Fruit fly (Drosophila melanogaster): ENCODE data around the gene CG14708.

Gene CG14708

dm6 chr3R:11568873-11569450, 15.0 kb downstream of the CG14708 start, which contains the start of gene Mrp4 (continued):
- TF ChIP-seq CG4328 (GFP tag; optimal IDR thresholded peaks at IDR 0.05) (no peak), ase (GFP tag; IDR thresholded peaks at IDR 0.05) (peak; percentile 41; the same call in 1 of the 3 replicates), Lhr (GFP tag; optimal IDR thresholded peaks at IDR 0.05) (no peak), CG7745 (tag; optimal IDR thresholded peaks at IDR 0.05) (no peak), bowl (GFP tag; IDR thresholded peaks at IDR 0.05) (peak; percentile 62; the same call in 1 of the 2 replicates), CG31224 (GFP tag; IDR thresholded peaks at IDR 0.05) (no peak), danr (GFP tag; IDR thresholded peaks at IDR 0.05) (no peak), Scr (GFP tag; IDR thresholded peaks at IDR 0.05; ENCODE audit: partially characterized antibody) (no peak; the same call in 1 of the 2 replicates), CG1529 (GFP tag; optimal IDR thresholded peaks at IDR 0.05) (peak; percentile 46), D19B (GFP tag; optimal IDR thresholded peaks at IDR 0.05) (no peak), Sox100B (GFP tag; optimal IDR thresholded peaks at IDR 0.05) (no peak), CG11085 (GFP tag; IDR thresholded peaks at IDR 0.05) (peak; percentile 16; the same call in 1 of the 2 replicates), caup (GFP tag; optimal IDR thresholded peaks at IDR 0.05; ENCODE audit: severe bottlenecking) (peak; percentile 45), Sry-δ (GFP tag; optimal IDR thresholded peaks at IDR 0.05) (no peak), GATAe (GFP tag; conservative IDR thresholded peaks at IDR 0.05) (no peak), HmgZ (tag; optimal IDR thresholded peaks at IDR 0.05) (peak; percentile 47), croc (GFP tag; conservative IDR thresholded peaks at IDR 0.05) (no peak), Sox102F (GFP tag; optimal IDR thresholded peaks at IDR 0.05) (no peak), schlank (tag; optimal IDR thresholded peaks at IDR 0.05) (peak; percentile 28), CG6813 (GFP tag; optimal IDR thresholded peaks at IDR 0.05) (peak; percentile 55), CG17912 (GFP tag; optimal IDR thresholded peaks at IDR 0.05) (peak; percentile 36), CG14710 (tag; optimal IDR thresholded peaks at IDR 0.05) (no peak), Ada2b (GFP tag; IDR thresholded peaks at IDR 0.05) (peak; percentile 15; the same call in 1 of the 2 replicates), CG8944 (GFP tag; optimal IDR thresholded peaks at IDR 0.05) (no peak), MTF-1 (GFP tag; optimal IDR thresholded peaks at IDR 0.05; ENCODE audit: borderline replicate concordance) (peak; percentile 56), Dll (GFP tag; IDR thresholded peaks at IDR 0.05; ENCODE audit: partially characterized antibody) (peak; percentile 66; the same call in 3 of the 4 replicates), Lim3 (GFP tag; IDR thresholded peaks at IDR 0.05) (no peak), twi (tag; optimal IDR thresholded peaks at IDR 0.05) (no peak), CG14014 (GFP tag; IDR thresholded peaks at IDR 0.05) (peak; percentile 58; the same call in 1 of the 2 replicates), Fer2 (tag; optimal IDR thresholded peaks at IDR 0.05) (no peak), pita (GFP tag; optimal IDR thresholded peaks at IDR 0.05) (no peak), CG15514 (GFP tag; optimal IDR thresholded peaks at IDR 0.05) (peak; percentile 40), al (GFP tag; IDR thresholded peaks at IDR 0.05) (no peak), trh (GFP tag; optimal IDR thresholded peaks at IDR 0.05) (no peak), Fer3 (tag; optimal IDR thresholded peaks at IDR 0.05) (peak; percentile 14), CG13894 (tag; optimal IDR thresholded peaks at IDR 0.05) (peak; percentile 29), mam (GFP tag; optimal IDR thresholded peaks at IDR 0.05) (peak; percentile 7), bcd (GFP tag; optimal IDR thresholded peaks at IDR 0.05) (no peak), Awh (GFP tag; IDR thresholded peaks at IDR 0.05) (peak; percentile 32; the same call in 1 of the 2 replicates), ind (GFP tag; optimal IDR thresholded peaks at IDR 0.05) (no peak), CG16779 (GFP tag; IDR thresholded peaks at IDR 0.05) (0 out of 2 replicates have a peak, but pooled peaks have one; percentile 45), CG3995 (GFP tag; optimal IDR thresholded peaks at IDR 0.05) (peak; percentile 71), aop (GFP tag; IDR thresholded peaks at IDR 0.05) (no peak), az2 (GFP tag; optimal IDR thresholded peaks at IDR 0.05) (no peak), CG31365 (tag; optimal IDR thresholded peaks at IDR 0.05) (peak; percentile 56), shn (GFP tag; optimal IDR thresholded peaks at IDR 0.05) (no peak), CG10654 (GFP tag; optimal IDR thresholded peaks at IDR 0.05) (no peak), CG10366 (GFP tag; IDR thresholded peaks at IDR 0.05) (no peak), fru (optimal IDR thresholded peaks at IDR 0.05) (no peak), dimm (GFP tag; IDR thresholded peaks at IDR 0.05) (no peak)
